Fruit fly (Drosophila melanogaster) whole organism, embryonic: Measurements from ENCODE around the gene MRG15.
A peak's percentile ranks its signal among the peaks of the same experiment; 100 is the strongest.

Source experiments
- CG6791 ChIP-seq: fragments of 200-800 bp; sonication (Bioruptor generic); IDR thresholded peaks from 3 replicates; pipeline ENCODE4 v1.3.6; 2022; ENCODE audit warnings: missing biosample characterization, missing genetic modification characterization; ENCODE audit not compliant: partially characterized antibody
- CG7987 ChIP-seq: fragments of 200-800 bp; sonication (Bioruptor generic); optimal IDR thresholded peaks from 2 replicates; lab custom pipeline; 2018; ENCODE audit warnings: missing biosample characterization, mild to moderate bottlenecking, missing genetic modification characterization, moderate library complexity
- GATAe ChIP-seq: fragments of 200-800 bp; sonication (Bioruptor generic); conservative IDR thresholded peaks from 2 replicates; pipeline ENCODE4 v1.3.6; 2022; ENCODE audit warnings: missing biosample characterization, missing genetic modification characterization
- Kr ChIP-seq: fragments of 200-800 bp; sonication (Bioruptor generic); optimal IDR thresholded peaks from 2 replicates; lab custom pipeline; 2017; ENCODE audit warnings: missing biosample characterization, mild to moderate bottlenecking, missing genetic modification characterization
- Oli ChIP-seq: fragments of 200-800 bp; sonication (Bioruptor generic); optimal IDR thresholded peaks from 2 replicates; lab custom pipeline; 2018; ENCODE audit warnings: missing biosample characterization, mild to moderate bottlenecking, missing genetic modification characterization, moderate library complexity
- Tbp ChIP-seq: fragments of >200 bp; optimal IDR thresholded peaks from 2 replicates; lab custom pipeline; 2018; ENCODE audit warnings: missing biosample characterization, missing genetic modification characterization
- ase ChIP-seq: fragments of 200-800 bp; sonication (Bioruptor generic); IDR thresholded peaks from 3 replicates; pipeline ENCODE4 v1.3.6; 2022; ENCODE audit warnings: missing biosample characterization, missing genetic modification characterization
- esg ChIP-seq: fragments of 200-800 bp; sonication (Bioruptor generic); conservative IDR thresholded peaks from 2 replicates; pipeline ENCODE4 v1.3.6; 2022; ENCODE audit warnings: missing biosample characterization, missing genetic modification characterization
- grn ChIP-seq: fragments of 200-800 bp; sonication (Bioruptor generic); optimal IDR thresholded peaks from 3 replicates; lab custom pipeline; 2017; ENCODE audit warnings: missing biosample characterization, missing genetic modification characterization
- jumu ChIP-seq: fragments of 200-800 bp; sonication (Bioruptor generic); optimal IDR thresholded peaks from 3 replicates; lab custom pipeline; 2016; ENCODE audit warnings: missing biosample characterization, missing genetic modification characterization
- row ChIP-seq: fragments of 200-800 bp; sonication (Bioruptor generic); IDR thresholded peaks from 3 replicates; pipeline ENCODE4 v1.3.6; 2022; ENCODE audit warnings: missing biosample characterization, missing genetic modification characterization

dm6 chr3R:15275158-15275623 lies 2.7 kb downstream of the MRG15 start, which contains the start of the genes Cp190 and CG4338:
- peak; percentile 90 for TF ChIP-seq ase (GFP tag; lab: Robert Waterston, UW)
- peak; percentile 80 for TF ChIP-seq GATAe (GFP tag; lab: Robert Waterston, UW)
- TF ChIP-seq CG6791 (GFP tag; lab: Robert Waterston, UW), result peak; percentile 83
- TF ChIP-seq CG7987 (GFP tag; lab: Kevin White, UChicago), result peak; percentile 87
- TF ChIP-seq esg (GFP tag; lab: Robert Waterston, UW), result peak; percentile 98
- peak; percentile 98 for TF ChIP-seq Oli (tag; lab: Kevin White, UChicago)
- peak; percentile 98 for TF ChIP-seq row (GFP tag; lab: Robert Waterston, UW)
- TF ChIP-seq jumu (GFP tag; lab: Kevin White, UChicago), result peak; percentile 86
- peak; percentile 19 for TF ChIP-seq Kr (GFP tag; lab: Kevin White, UChicago)
- TF ChIP-seq Tbp (GFP tag; lab: Kevin White, UChicago), result no peak
- no peak for TF ChIP-seq grn (GFP tag; lab: Kevin White, UChicago)
